Fruit fly (Drosophila melanogaster) whole organism, embryonic: Measurements from ENCODE around the gene tws.

ENCODE experiments used
- Blimp-1 ChIP-seq: fragments of 200-800 bp; sonication (Bioruptor generic); optimal IDR thresholded peaks from 3 replicates; lab custom pipeline; 2018; ENCODE audit warnings: missing biosample characterization, missing genetic modification characterization, mild to moderate bottlenecking, moderate library complexity, missing genetic modification reagents
- CG10274 ChIP-seq: fragments of 200-800 bp; sonication (Bioruptor generic); optimal IDR thresholded peaks from 3 replicates; lab custom pipeline; 2017; ENCODE audit warnings: missing biosample characterization, mild to moderate bottlenecking, missing genetic modification characterization
- CG11695 ChIP-seq: fragments of 200-800 bp; sonication (Bioruptor generic); IDR thresholded peaks from 3 replicates; pipeline ENCODE4 v1.3.6; 2022; ENCODE audit warnings: missing biosample characterization, missing genetic modification characterization
- CG12071 ChIP-seq: fragments of 200-800 bp; sonication (Bioruptor generic); optimal IDR thresholded peaks from 3 replicates; lab custom pipeline; 2018; ENCODE audit warnings: missing biosample characterization, mild to moderate bottlenecking, missing genetic modification characterization
- CG12236 ChIP-seq: fragments of 200-800 bp; sonication (Bioruptor generic); optimal IDR thresholded peaks from 2 replicates; lab custom pipeline; 2016; ENCODE audit warnings: missing biosample characterization, missing genetic modification characterization
- CG13894 ChIP-seq: fragments of 200-800 bp; sonication (Bioruptor generic); optimal IDR thresholded peaks from 3 replicates; lab custom pipeline; 2018; ENCODE audit warnings: missing biosample characterization, mild to moderate bottlenecking, missing genetic modification characterization, moderate library complexity
- CG14014 ChIP-seq: fragments of 200-800 bp; sonication (Bioruptor generic); IDR thresholded peaks from 2 replicates; pipeline ENCODE4 v1.3.6; 2022; ENCODE audit warnings: missing biosample characterization, missing genetic modification characterization
- CG14667 ChIP-seq: fragments of 200-800 bp; sonication (Bioruptor generic); IDR thresholded peaks from 2 replicates; pipeline ENCODE4 v1.3.6; 2022; ENCODE audit warnings: missing biosample characterization, missing genetic modification characterization
- CG15479 ChIP-seq: fragments of 200-800 bp; sonication (Bioruptor generic); optimal IDR thresholded peaks from 3 replicates; lab custom pipeline; 2019; ENCODE audit warnings: missing biosample characterization, mild to moderate bottlenecking, missing genetic modification characterization, moderate library complexity
- CG18599 ChIP-seq: fragments of 200-800 bp; sonication (Bioruptor generic); optimal IDR thresholded peaks from 3 replicates; lab custom pipeline; 2017; ENCODE audit warnings: missing biosample characterization, missing genetic modification characterization, mild to moderate bottlenecking, moderate library complexity, missing genetic modification reagents
- CG32772 ChIP-seq: fragments of 200-800 bp; sonication (Bioruptor generic); IDR thresholded peaks from 2 replicates; pipeline ENCODE4 v1.3.6; 2022; ENCODE audit warnings: missing biosample characterization, missing genetic modification characterization
- CG5245 ChIP-seq: fragments of 200-800 bp; sonication (Bioruptor generic); optimal IDR thresholded peaks from 3 replicates; lab custom pipeline; 2016; ENCODE audit warnings: missing biosample characterization, missing genetic modification characterization
- CG6854 ChIP-seq: fragments of 200-800 bp; sonication (Bioruptor generic); optimal IDR thresholded peaks from 3 replicates; lab custom pipeline; 2017; ENCODE audit warnings: missing biosample characterization, mild to moderate bottlenecking, missing genetic modification characterization
- CG7556 ChIP-seq: fragments of 200-800 bp; sonication (Bioruptor generic); optimal IDR thresholded peaks from 2 replicates; lab custom pipeline; 2017; ENCODE audit warnings: missing biosample characterization, mild to moderate bottlenecking, missing genetic modification characterization
- CG7963 ChIP-seq: fragments of 200-800 bp; sonication (Bioruptor generic); IDR thresholded peaks from 3 replicates; pipeline ENCODE4 v1.3.6; 2022; ENCODE audit warnings: missing biosample characterization, missing genetic modification characterization; ENCODE audit not compliant: partially characterized antibody
- CG8944 ChIP-seq: fragments of 200-800 bp; sonication (Bioruptor generic); optimal IDR thresholded peaks from 3 replicates; lab custom pipeline; 2016; ENCODE audit warnings: missing biosample characterization, missing genetic modification characterization
- CG9215 ChIP-seq: fragments of 200-800 bp; sonication (Bioruptor generic); IDR thresholded peaks from 2 replicates; pipeline ENCODE4 v1.3.6; 2022; ENCODE audit warnings: missing biosample characterization, missing genetic modification characterization
- CG9817 ChIP-seq: fragments of 200-800 bp; sonication (Bioruptor generic); optimal IDR thresholded peaks from 2 replicates; lab custom pipeline; 2018; ENCODE audit warnings: missing biosample characterization, mild to moderate bottlenecking, missing genetic modification characterization, moderate library complexity
- CkIIα-i1 ChIP-seq: fragments of 200-800 bp; sonication (Bioruptor generic); IDR thresholded peaks from 2 replicates; pipeline ENCODE4 v1.3.6; 2022; ENCODE audit warnings: missing biosample characterization, missing genetic modification characterization
- Dfd ChIP-seq, 2 experiments: fragments of >200 bp; optimal IDR thresholded peaks; 2 replicates each; lab custom pipeline; 2017; ENCODE audit warnings: missing biosample characterization in 2 of 2, missing genetic modification characterization in 2 of 2
- Doc3 ChIP-seq: fragments of 200-800 bp; sonication (Bioruptor generic); IDR thresholded peaks from 3 replicates; pipeline ENCODE4 v1.3.6; 2022; ENCODE audit warnings: missing biosample characterization, missing genetic modification characterization; ENCODE audit not compliant: partially characterized antibody
- GATAe ChIP-seq: fragments of 200-800 bp; sonication (Bioruptor generic); conservative IDR thresholded peaks from 2 replicates; pipeline ENCODE4 v1.3.6; 2022; ENCODE audit warnings: missing biosample characterization, missing genetic modification characterization
- HLH3B ChIP-seq: fragments of 200-800 bp; sonication (Bioruptor generic); IDR thresholded peaks from 2 replicates; pipeline ENCODE4 v1.3.6; 2022; ENCODE audit warnings: missing biosample characterization, missing genetic modification characterization
- HLH4C ChIP-seq: fragments of 200-800 bp; sonication (Bioruptor generic); IDR thresholded peaks from 3 replicates; pipeline ENCODE4 v1.3.6; 2022; ENCODE audit warnings: missing biosample characterization, missing genetic modification characterization; ENCODE audit not compliant: partially characterized antibody
- HmgD ChIP-seq: fragments of 200-800 bp; sonication (Bioruptor generic); optimal IDR thresholded peaks from 3 replicates; lab custom pipeline; 2016; ENCODE audit warnings: missing biosample characterization, missing genetic modification characterization
- Hr51 ChIP-seq, 2 experiments: fragments of 200-800 bp; sonication (Bioruptor generic); optimal IDR thresholded peaks; 2 replicates in 1 of 2; 3 replicates in 1 of 2; lab custom pipeline; 2016 to 2018; ENCODE audit warnings: missing biosample characterization in 2 of 2, missing genetic modification characterization in 2 of 2, mild to moderate bottlenecking in 1 of 2, moderate library complexity in 1 of 2
- Jarid2 ChIP-seq: fragments of 200-800 bp; sonication (Bioruptor generic); optimal IDR thresholded peaks from 3 replicates; lab custom pipeline; 2017; ENCODE audit warnings: mild to moderate bottlenecking, missing biosample characterization, missing genetic modification reagents, missing genetic modification characterization
- MTF-1 ChIP-seq: fragments of 200-800 bp; sonication (Bioruptor generic); optimal IDR thresholded peaks from 2 replicates; lab custom pipeline; 2018; ENCODE audit warnings: missing biosample characterization, mild to moderate bottlenecking, missing genetic modification characterization, borderline replicate concordance
- Meics ChIP-seq: fragments of 200-800 bp; sonication (Bioruptor generic); optimal IDR thresholded peaks from 2 replicates; lab custom pipeline; 2017; ENCODE audit warnings: missing biosample characterization, mild to moderate bottlenecking, missing genetic modification characterization
- Optix ChIP-seq: fragments of 200-800 bp; sonication (Bioruptor generic); IDR thresholded peaks from 3 replicates; pipeline ENCODE4 v1.3.6; 2022; ENCODE audit warnings: missing biosample characterization, missing genetic modification characterization
- Rx ChIP-seq: fragments of 200-800 bp; sonication (Bioruptor generic); IDR thresholded peaks from 2 replicates; pipeline ENCODE4 v1.3.6; 2022; ENCODE audit warnings: missing biosample characterization, missing genetic modification characterization
- ash1 ChIP-seq: fragments of 200-800 bp; sonication (Bioruptor generic); optimal IDR thresholded peaks from 2 replicates; lab custom pipeline; 2018; ENCODE audit warnings: missing biosample characterization, mild to moderate bottlenecking, missing genetic modification characterization
- bbx ChIP-seq: fragments of 200-800 bp; sonication (Bioruptor generic); IDR thresholded peaks from 2 replicates; pipeline ENCODE4 v1.3.6; 2022; ENCODE audit warnings: missing biosample characterization, missing genetic modification characterization; ENCODE audit not compliant: partially characterized antibody
- ci ChIP-seq: fragments of 200-800 bp; sonication (Bioruptor generic); IDR thresholded peaks from 3 replicates; pipeline ENCODE4 v1.3.6; 2022; ENCODE audit warnings: missing biosample characterization, missing genetic modification characterization
- exex ChIP-seq: fragments of 200-800 bp; sonication (Bioruptor generic); optimal IDR thresholded peaks from 4 replicates; lab custom pipeline; 2018; ENCODE audit warnings: missing biosample characterization, mild to moderate bottlenecking, missing genetic modification characterization, moderate library complexity
- fd96Cb ChIP-seq: fragments of 200-800 bp; sonication (Bioruptor generic); optimal IDR thresholded peaks from 2 replicates; lab custom pipeline; 2018; ENCODE audit warnings: missing biosample characterization, mild to moderate bottlenecking, missing genetic modification characterization, moderate library complexity
- hth ChIP-seq: fragments of >200 bp; optimal IDR thresholded peaks from 2 replicates; lab custom pipeline; 2017; ENCODE audit warnings: inconsistent platforms
- kah ChIP-seq: fragments of 200-800 bp; sonication (Bioruptor generic); optimal IDR thresholded peaks from 2 replicates; lab custom pipeline; 2018; ENCODE audit warnings: missing biosample characterization, mild to moderate bottlenecking, missing genetic modification characterization
- nom ChIP-seq: fragments of 200-800 bp; sonication (Bioruptor generic); optimal IDR thresholded peaks from 2 replicates; lab custom pipeline; 2017; ENCODE audit warnings: missing biosample characterization, missing genetic modification characterization, mild to moderate bottlenecking, moderate library complexity, missing genetic modification reagents
- org-1 ChIP-seq: fragments of 200-800 bp; sonication (Bioruptor generic); optimal IDR thresholded peaks from 2 replicates; lab custom pipeline; 2017; ENCODE audit warnings: missing biosample characterization, missing genetic modification characterization
- p53 ChIP-seq: fragments of 200-800 bp; sonication (Bioruptor generic); optimal IDR thresholded peaks from 2 replicates; lab custom pipeline; 2016; ENCODE audit warnings: missing biosample characterization, missing genetic modification characterization
- ranshi ChIP-seq: fragments of 200-800 bp; sonication (Bioruptor generic); IDR thresholded peaks from 2 replicates; pipeline ENCODE4 v1.3.6; 2022; ENCODE audit warnings: missing biosample characterization, missing genetic modification characterization
- rib ChIP-seq: fragments of 200-800 bp; sonication (Bioruptor generic); IDR thresholded peaks from 2 replicates; pipeline ENCODE4 v1.3.6; 2022; ENCODE audit warnings: missing biosample characterization, missing genetic modification characterization
- row ChIP-seq: fragments of 200-800 bp; sonication (Bioruptor generic); IDR thresholded peaks from 3 replicates; pipeline ENCODE4 v1.3.6; 2022; ENCODE audit warnings: missing biosample characterization, missing genetic modification characterization
- sens-2 ChIP-seq: fragments of 200-800 bp; sonication (Bioruptor generic); IDR thresholded peaks from 2 replicates; pipeline ENCODE4 v1.3.6; 2022; ENCODE audit warnings: missing biosample characterization, missing genetic modification characterization
- slou ChIP-seq: fragments of 200-800 bp; sonication (Bioruptor generic); optimal IDR thresholded peaks from 3 replicates; lab custom pipeline; 2016; ENCODE audit warnings: missing biosample characterization, missing genetic modification characterization
- sr ChIP-seq: fragments of 200-800 bp; sonication (Bioruptor generic); IDR thresholded peaks from 3 replicates; pipeline ENCODE4 v1.3.6; 2022; ENCODE audit warnings: missing biosample characterization, missing genetic modification characterization
- tup ChIP-seq: fragments of 200-800 bp; sonication (Bioruptor generic); optimal IDR thresholded peaks from 2 replicates; lab custom pipeline; 2016; ENCODE audit warnings: missing biosample characterization, mild to moderate bottlenecking, missing genetic modification characterization, moderate library complexity

The tws gene

dm6 chr3R:10139649-10140598, at the start of gene tws (continued):
- TF ChIP-seq MTF-1 (GFP tag; lab: Kevin White, UChicago) (peak; percentile 48), CG6854 (GFP tag; lab: Kevin White, UChicago) (peak; percentile 53), Doc3 (no peak), CG9215 (no peak), rib (peak; percentile 57), CG12236 (GFP tag; lab: Kevin White, UChicago) (peak; percentile 35), Rx (GFP tag; lab: Robert Waterston, UW) (no peak), nom (GFP tag; lab: Kevin White, UChicago) (peak; percentile 35), slou (GFP tag; lab: Kevin White, UChicago) (no peak), bbx (GFP tag; lab: Robert Waterston, UW) (no peak), p53 (GFP tag; lab: Kevin White, UChicago) (no peak), CG10274 (GFP tag; lab: Kevin White, UChicago) (no peak), tup (peak; percentile 36), CG9817 (tag; lab: Kevin White, UChicago) (peak; percentile 37), Hr51 (GFP tag; optimal IDR thresholded peaks at IDR 0.05; lab: Kevin White, UChicago) (peak in 1 of 2 experiments; percentile 61), Optix (no peak), CG32772 (GFP tag; lab: Robert Waterston, UW) (no peak), sr (0 out of 3 replicates have a peak, but pooled peaks have one; percentile 26), sens-2 (no peak), CG11695 (peak; percentile 80), HLH4C (GFP tag; lab: Robert Waterston, UW) (no peak), CG14014 (GFP tag; lab: Robert Waterston, UW) (peak; percentile 78), Jarid2 (GFP tag; lab: Kevin White, UChicago) (peak; percentile 57), ci (GFP tag; lab: Robert Waterston, UW) (peak; percentile 53; the same call in 2 of the 3 replicates), CG14667 (GFP tag; lab: Robert Waterston, UW) (no peak), CG5245 (GFP tag; lab: Kevin White, UChicago) (no peak), HLH3B (GFP tag; lab: Robert Waterston, UW) (0 out of 2 replicates have a peak, but pooled peaks have one; percentile 5), Blimp-1 (GFP tag; lab: Kevin White, UChicago) (peak; percentile 32), HmgD (no peak), CG7963 (GFP tag; lab: Robert Waterston, UW) (no peak), Meics (peak; percentile 56), kah (GFP tag; lab: Kevin White, UChicago) (no peak), CG8944 (GFP tag; lab: Kevin White, UChicago) (no peak), exex (tag; lab: Kevin White, UChicago) (peak; percentile 74), ranshi (GFP tag; lab: Robert Waterston, UW) (peak; percentile 45; the same call in 1 of the 2 replicates), hth (lab: Kevin White, UChicago) (no peak), CG18599 (GFP tag; lab: Kevin White, UChicago) (peak; percentile 51), fd96Cb (tag; lab: Kevin White, UChicago) (peak; percentile 19), CkIIα-i1 (GFP tag; lab: Robert Waterston, UW) (no peak), org-1 (GFP tag; lab: Kevin White, UChicago) (peak; percentile 51), CG12071 (peak; percentile 81), row (GFP tag; lab: Robert Waterston, UW) (peak; percentile 90), CG7556 (peak; percentile 76), CG13894 (tag; lab: Kevin White, UChicago) (peak; percentile 35), GATAe (no peak), ash1 (GFP tag; lab: Kevin White, UChicago) (no peak), Dfd (GFP tag; optimal IDR thresholded peaks at IDR 0.05; lab: Kevin White, UChicago) (no peak), CG15479 (GFP tag; lab: Kevin White, UChicago) (no peak)
